Worm (Caenorhabditis elegans) whole organism, L2 larva: ENCODE data around the gene clc-8.
A peak's percentile ranks its signal among the peaks of the same experiment; 100 is the strongest.
"Not testable (repeated sequence)": the region's sequence is repeated elsewhere in the genome, so short reads cannot be mapped to it uniquely, and the experiment has no call there.

Experiments used
- C34F6.9 ChIP-seq: fragments of 150-350 bp; optimal IDR thresholded peaks from 2 replicates; lab custom pipeline; 2014; ENCODE audit warnings: missing biosample characterization, missing genetic modification characterization
- R02D3.7 ChIP-seq: fragments of 150-350 bp; optimal IDR thresholded peaks from 2 replicates; lab custom pipeline; 2014; ENCODE audit warnings: missing biosample characterization, missing genetic modification characterization
- Y55F3AM.14 ChIP-seq: fragments of 200-800 bp; sonication (Bioruptor generic); optimal IDR thresholded peaks from 2 replicates; lab custom pipeline; 2018; ENCODE audit warnings: mild to moderate bottlenecking, missing genetic modification characterization, missing compliant biosample characterization
- alr-1 ChIP-seq: fragments of 150-350 bp; optimal IDR thresholded peaks from 2 replicates; lab custom pipeline; 2014; ENCODE audit warnings: missing biosample characterization, missing genetic modification characterization
- ama-1 ChIP-seq: fragments of 150-350 bp; optimal IDR thresholded peaks from 2 replicates; lab custom pipeline; 2018; ENCODE audit warnings: inconsistent platforms
- blmp-1 ChIP-seq: sonication (generic microtip); optimal IDR thresholded peaks from 2 replicates; lab custom pipeline; 2017; ENCODE audit warnings: missing genetic modification characterization, mild to moderate bottlenecking, missing compliant biosample characterization, antibody characterized with exemption, moderate library complexity; ENCODE audit not compliant: insufficient read depth
- crh-2 ChIP-seq: sonication (generic microtip); optimal IDR thresholded peaks from 2 replicates; lab custom pipeline; 2017; ENCODE audit warnings: missing biosample characterization, missing genetic modification characterization
- elt-1 ChIP-seq: fragments of 150-350 bp; optimal IDR thresholded peaks from 2 replicates; lab custom pipeline; 2014; ENCODE audit warnings: missing biosample characterization, missing genetic modification characterization
- fos-1 ChIP-seq: fragments of 150-350 bp; optimal IDR thresholded peaks from 2 replicates; lab custom pipeline; 2014; ENCODE audit warnings: missing biosample characterization, missing genetic modification characterization
- gmeb-1 ChIP-seq: fragments of 150-350 bp; optimal IDR thresholded peaks from 2 replicates; lab custom pipeline; 2014; ENCODE audit warnings: missing biosample characterization, missing genetic modification characterization
- lsy-2 ChIP-seq, 2 experiments: fragments of 150-350 bp in 1 of 2; sonication (generic microtip) in 1 of 2; optimal IDR thresholded peaks; 2 replicates each; lab custom pipeline; 2014 to 2017; ENCODE audit warnings: missing biosample characterization in 2 of 2, missing genetic modification characterization in 2 of 2
- mbf-1 ChIP-seq: sonication (generic microtip); optimal IDR thresholded peaks from 2 replicates; lab custom pipeline; 2017; ENCODE audit warnings: missing biosample characterization, missing genetic modification characterization
- mdl-1 ChIP-seq, 2 experiments: fragments of 150-350 bp in 1 of 2; sonication (generic microtip) in 1 of 2; optimal IDR thresholded peaks; 2 replicates each; lab custom pipeline; 2017; ENCODE audit warnings: missing biosample characterization in 2 of 2, missing genetic modification characterization in 2 of 2
- nhr-10 ChIP-seq: sonication (generic microtip); optimal IDR thresholded peaks from 2 replicates; lab custom pipeline; 2017; ENCODE audit warnings: missing biosample characterization, missing genetic modification characterization
- nhr-11 ChIP-seq: fragments of 150-350 bp; optimal IDR thresholded peaks from 2 replicates; lab custom pipeline; 2014; ENCODE audit warnings: missing biosample characterization, missing genetic modification characterization
- nhr-12 ChIP-seq: fragments of 150-350 bp; optimal IDR thresholded peaks from 2 replicates; lab custom pipeline; 2014; ENCODE audit warnings: missing biosample characterization, missing genetic modification characterization
- nhr-23 ChIP-seq: fragments of 150-350 bp; optimal IDR thresholded peaks from 2 replicates; lab custom pipeline; 2014; ENCODE audit warnings: missing biosample characterization, missing genetic modification reagents, missing genetic modification characterization
- nhr-237 ChIP-seq: fragments of 150-350 bp; optimal IDR thresholded peaks from 2 replicates; lab custom pipeline; 2014; ENCODE audit warnings: missing biosample characterization, missing genetic modification characterization
- nhr-25 ChIP-seq: fragments of 150-350 bp; sonication (generic microtip); optimal IDR thresholded peaks from 3 replicates; lab custom pipeline; 2014; ENCODE audit warnings: missing biosample characterization, missing genetic modification characterization
- nhr-6 ChIP-seq: fragments of 150-350 bp; optimal IDR thresholded peaks from 2 replicates; lab custom pipeline; 2014; ENCODE audit warnings: missing biosample characterization, missing genetic modification characterization
- nhr-77 ChIP-seq: fragments of 150-350 bp; optimal IDR thresholded peaks from 2 replicates; lab custom pipeline; 2014; ENCODE audit warnings: missing biosample characterization, missing genetic modification characterization
- skn-1 ChIP-seq: sonication (generic microtip); optimal IDR thresholded peaks from 2 replicates; lab custom pipeline; 2017; ENCODE audit warnings: missing biosample characterization, missing genetic modification characterization
- sma-9 ChIP-seq, 2 experiments: fragments of 150-350 bp in 1 of 2; sonication (generic microtip) in 1 of 2; optimal IDR thresholded peaks; 2 replicates each; lab custom pipeline; 2014 to 2016; ENCODE audit warnings: missing genetic modification characterization in 2 of 2, mild to moderate bottlenecking in 1 of 2, missing biosample characterization in 1 of 2, missing compliant biosample characterization in 1 of 2, missing genetic modification reagents in 1 of 2, moderate library complexity in 1 of 2
- snpc-4 ChIP-seq: fragments of 150-350 bp; optimal IDR thresholded peaks from 2 replicates; lab custom pipeline; 2014; ENCODE audit warnings: missing biosample characterization, missing genetic modification characterization
- unc-39 ChIP-seq: fragments of 150-350 bp; optimal IDR thresholded peaks from 2 replicates; lab custom pipeline; 2014; ENCODE audit warnings: missing biosample characterization, missing genetic modification characterization
- unc-55 ChIP-seq: fragments of 150-350 bp; sonication (generic microtip); optimal IDR thresholded peaks from 3 replicates; lab custom pipeline; 2014; ENCODE audit warnings: missing biosample characterization, missing genetic modification reagents, missing genetic modification characterization
- unc-62 ChIP-seq: fragments of 150-350 bp; optimal IDR thresholded peaks from 2 replicates; lab custom pipeline; 2014; ENCODE audit warnings: missing biosample characterization, missing genetic modification reagents, missing genetic modification characterization
- zag-1 ChIP-seq: fragments of 150-350 bp; optimal IDR thresholded peaks from 2 replicates; lab custom pipeline; 2014; ENCODE audit warnings: missing biosample characterization, missing genetic modification characterization
- ztf-4 ChIP-seq: fragments of 150-350 bp; optimal IDR thresholded peaks from 2 replicates; lab custom pipeline; 2014; ENCODE audit warnings: missing biosample characterization, missing genetic modification characterization

clc-8 gene

DNA sequence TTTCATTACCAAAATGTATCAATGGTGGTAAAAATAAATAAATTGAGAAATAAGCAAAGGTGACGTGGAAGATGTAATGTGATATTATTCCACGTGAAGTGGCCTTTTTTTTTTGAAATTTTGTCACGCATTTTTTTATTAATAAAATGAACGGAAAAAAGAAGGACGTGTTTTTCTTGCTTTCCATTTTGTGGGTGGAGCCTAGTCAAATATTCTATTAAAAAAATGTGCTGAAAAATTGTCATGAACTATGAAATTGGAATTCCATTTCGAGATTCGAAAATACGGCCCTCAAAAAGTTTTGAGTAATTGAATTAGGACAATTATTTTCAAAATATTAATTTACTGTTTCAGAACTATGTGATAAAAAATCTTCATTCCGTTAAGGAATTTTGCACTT lies 28.0 kb downstream of the clc-8 start, which contains the start of gene F55B11.7:
Gene F55B11.7 (minus strand): TSS at position 101 of the 400 bp plus-strand sequence.
- TF ChIP-seq mdl-1 (tag; optimal IDR thresholded peaks at IDR 0.05; lab: Kevin White, UChicago): no peak
- TF ChIP-seq elt-1 (tag; lab: Kevin White, UChicago): no peak
- no peak for TF ChIP-seq C34F6.9
- no peak for TF ChIP-seq ztf-4 (tag; lab: Kevin White, UChicago)
- TF ChIP-seq nhr-77 (tag; lab: Kevin White, UChicago): no peak
- no peak for TF ChIP-seq nhr-25
- TF ChIP-seq ama-1: no peak
- TF ChIP-seq mbf-1 (tag; lab: Kevin White, UChicago): no peak
- no peak for TF ChIP-seq nhr-23
- TF ChIP-seq unc-39: no peak

DNA sequence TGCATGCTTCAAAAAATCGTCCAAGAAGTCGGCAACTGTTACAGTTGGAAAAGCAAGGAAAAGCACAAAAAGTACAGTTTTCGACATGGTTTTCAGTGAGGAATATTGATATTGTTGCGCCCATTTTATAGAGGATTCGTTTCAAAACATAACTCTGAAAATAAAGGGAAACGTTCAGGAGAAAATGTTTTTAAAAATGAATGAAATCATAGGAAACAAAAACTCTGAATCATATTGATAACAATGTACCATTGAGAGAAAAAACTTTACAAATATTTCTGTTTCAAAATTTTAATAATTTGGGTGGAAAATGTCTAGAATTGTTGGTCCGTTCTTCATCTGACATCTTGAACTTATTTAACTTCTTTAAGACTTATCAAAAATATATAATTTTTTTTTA lies 29.3 kb downstream of the clc-8 start, which contains the start of gene F55B11.2:
Gene F55B11.2 (minus strand): TSS at position 101 of the 400 bp plus-strand sequence.
- TF ChIP-seq ztf-4 (tag; lab: Kevin White, UChicago): no peak
- TF ChIP-seq nhr-10 (tag; lab: Kevin White, UChicago): no peak
- TF ChIP-seq nhr-237 (tag; lab: Kevin White, UChicago): no peak
- TF ChIP-seq blmp-1 (tag; lab: Kevin White, UChicago): no peak

DNA sequence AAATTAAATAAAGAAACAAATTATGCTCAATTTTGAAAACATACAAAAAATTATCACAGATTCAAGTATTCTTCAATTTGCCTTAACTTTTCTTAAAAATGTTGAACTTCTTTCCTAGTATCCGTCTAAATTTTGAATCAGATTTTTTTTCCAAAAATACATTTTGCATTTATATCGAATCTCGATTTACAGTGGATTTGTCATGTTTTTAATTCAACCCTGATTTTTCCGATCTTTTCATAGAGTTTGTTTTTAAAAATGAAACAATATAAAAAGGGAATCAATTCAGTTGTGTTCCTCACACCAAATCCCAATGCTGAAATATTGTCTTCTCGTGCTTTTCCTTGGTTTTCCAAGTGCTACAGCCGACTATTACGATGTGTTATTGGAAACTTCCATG lies 30.5 kb downstream of the clc-8 start, which contains the start of gene F55B11.3:
Gene F55B11.3 (plus strand): TSS at position 301 of the 400 bp plus-strand sequence.
- TF ChIP-seq snpc-4 (tag; lab: Kevin White, UChicago) (no peak), nhr-6 (tag; lab: Kevin White, UChicago) (no peak), elt-1 (tag; lab: Kevin White, UChicago) (no peak), alr-1 (no peak), lsy-2 (tag; optimal IDR thresholded peaks at IDR 0.05; lab: Kevin White, UChicago) (no peak), unc-62 (GFP tag; lab: Kevin White, UChicago) (no peak), nhr-11 (no peak), sma-9 (GFP tag; optimal IDR thresholded peaks at IDR 0.05; lab: Kevin White, UChicago) (no peak), sma-9 (tag; optimal IDR thresholded peaks at IDR 0.05; lab: Kevin White, UChicago) (no peak)

- TF ChIP-seq sma-9 (GFP tag; optimal IDR thresholded peaks at IDR 0.05; lab: Kevin White, UChicago); sma-9 (tag; optimal IDR thresholded peaks at IDR 0.05; lab: Kevin White, UChicago); snpc-4 (tag; lab: Kevin White, UChicago); nhr-11: not testable (repeated sequence)
These were observed 33.5 kb downstream of the clc-8 start, which contains the start of gene F55B11.5 for ce11 chrIV:14427395-14427794. Gene F55B11.5, plus strand, starts transcription at chrIV:14427695.

DNA sequence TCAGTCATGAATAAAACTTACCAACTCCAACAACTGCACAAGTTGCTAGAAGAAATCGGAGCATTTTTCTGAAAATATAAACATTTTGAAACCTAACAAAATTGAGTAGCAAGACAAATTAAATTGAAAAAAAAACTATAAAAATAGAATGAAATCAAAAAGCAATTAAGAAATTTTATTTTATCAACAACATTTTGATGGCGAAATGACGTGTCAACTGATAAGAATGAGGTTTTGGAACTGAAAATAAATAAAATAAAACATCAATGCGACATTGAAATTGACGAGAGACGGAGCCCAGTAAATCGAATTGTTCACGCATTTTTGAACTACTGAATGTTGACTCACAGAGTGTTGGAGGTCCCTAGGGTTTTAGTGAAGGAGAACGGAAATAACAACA lies 36.9 kb downstream of the clc-8 start, which contains the start of gene F55B11.4:
Gene F55B11.4 (minus strand): TSS at position 68 of the 400 bp plus-strand sequence.
- TF ChIP-seq fos-1 (tag; lab: Kevin White, UChicago): peak; percentile 82
- no peak for TF ChIP-seq skn-1 (tag; lab: Kevin White, UChicago)
- TF ChIP-seq crh-2 (tag; lab: Kevin White, UChicago): peak; percentile 84
- TF ChIP-seq nhr-12: no peak

ce11 chrIV:14435902-14436301 lies 42.0 kb downstream of the clc-8 start:
- no peak for TF ChIP-seq nhr-11
- no peak for TF ChIP-seq zag-1 (tag; lab: Kevin White, UChicago)
- no peak for TF ChIP-seq nhr-23
- TF ChIP-seq, all 48 proteins: peak for 0

ce11 chrIV:14437391-14437790 lies 43.5 kb downstream of the clc-8 start:
- TF ChIP-seq R02D3.7 (tag; lab: Kevin White, UChicago): no peak
- TF ChIP-seq mbf-1 (tag; lab: Kevin White, UChicago): no peak
- TF ChIP-seq snpc-4 (tag; lab: Kevin White, UChicago): no peak
- TF ChIP-seq blmp-1 (tag; lab: Kevin White, UChicago): no peak
- TF ChIP-seq nhr-77 (tag; lab: Kevin White, UChicago): no peak
- no peak for TF ChIP-seq Y55F3AM.14 (GFP tag; lab: Kevin White, UChicago)
- no peak for TF ChIP-seq nhr-6 (tag; lab: Kevin White, UChicago)
- no peak for TF ChIP-seq mdl-1 (tag; optimal IDR thresholded peaks at IDR 0.05; lab: Kevin White, UChicago)
- TF ChIP-seq ztf-4 (tag; lab: Kevin White, UChicago): no peak
- TF ChIP-seq C34F6.9: no peak
- TF ChIP-seq gmeb-1 (tag; lab: Kevin White, UChicago): no peak
- TF ChIP-seq unc-55: no peak
